Fruit fly (Drosophila melanogaster) whole organism: ENCODE results near the gene msd5.

Source experiments
- CG8478 ChIP-seq: fragments of >200 bp; optimal IDR thresholded peaks from 2 replicates; lab custom pipeline; 2018; ENCODE audit warnings: inconsistent platforms
- Dll ChIP-seq: fragments of >200 bp; optimal IDR thresholded peaks from 2 replicates; lab custom pipeline; 2017
- EcR ChIP-seq, 2 experiments: fragments of >200 bp; optimal IDR thresholded peaks; 2 replicates each; lab custom pipeline; 2017; ENCODE audit warnings: missing biosample characterization in 2 of 2, missing genetic modification characterization in 2 of 2, missing genetic modification reagents in 2 of 2
- pan ChIP-seq: fragments of >200 bp; optimal IDR thresholded peaks from 2 replicates; lab custom pipeline; 2017
- psq ChIP-seq: fragments of >200 bp; optimal IDR thresholded peaks from 2 replicates; lab custom pipeline; 2017
- usp ChIP-seq: fragments of >200 bp; optimal IDR thresholded peaks from 2 replicates; lab custom pipeline; 2017; ENCODE audit warnings: missing biosample characterization, missing genetic modification characterization, mixed read lengths

DNA sequence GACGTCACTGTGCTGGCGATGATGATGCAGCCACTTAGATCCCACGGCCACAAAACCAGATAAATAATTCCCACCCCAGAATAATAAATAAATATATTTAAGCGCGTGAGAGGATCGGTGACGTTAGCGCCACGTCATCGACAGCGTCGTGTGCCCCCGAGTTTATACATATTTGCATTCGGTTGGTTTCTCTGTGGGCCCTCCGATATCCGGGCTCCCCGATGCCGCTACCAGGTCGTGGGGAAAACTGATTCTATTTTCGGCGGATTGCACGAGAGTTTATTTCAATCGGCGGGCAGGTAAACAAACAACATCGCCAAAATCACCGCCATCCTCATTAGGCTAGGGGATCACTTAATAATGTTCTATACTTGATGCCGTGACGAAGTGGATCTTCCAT, 21.3 kb upstream of the msd5 start:
- TF ChIP-seq EcR (GFP tag; optimal IDR thresholded peaks at IDR 0.05; lab: Kevin White, UChicago) (no peak), psq (lab: Kevin White, UChicago) (no peak), CG8478 (lab: Kevin White, UChicago) (no peak), Dll (lab: Kevin White, UChicago) (no peak), usp (GFP tag; lab: Kevin White, UChicago) (no peak), pan (lab: Kevin White, UChicago) (no peak)
